Fruit fly (Drosophila melanogaster) whole organism, embryonic: Measurements from ENCODE around the gene Dfd.

Experiments
- CG10366 ChIP-seq: fragments of 200-800 bp; sonication (Bioruptor generic); IDR thresholded peaks from 2 replicates; pipeline ENCODE4 v1.3.6; 2022; ENCODE audit warnings: missing biosample characterization, missing genetic modification characterization
- CG11247 ChIP-seq: fragments of 200-800 bp; sonication (Bioruptor generic); IDR thresholded peaks from 2 replicates; pipeline ENCODE4 v1.3.6; 2022; ENCODE audit warnings: missing biosample characterization, missing genetic modification characterization
- CG12942 ChIP-seq: fragments of 200-800 bp; sonication (Bioruptor generic); optimal IDR thresholded peaks from 3 replicates; lab custom pipeline; 2016; ENCODE audit warnings: missing biosample characterization, missing genetic modification characterization
- CG13894 ChIP-seq: fragments of 200-800 bp; sonication (Bioruptor generic); optimal IDR thresholded peaks from 3 replicates; lab custom pipeline; 2018; ENCODE audit warnings: missing biosample characterization, mild to moderate bottlenecking, missing genetic modification characterization, moderate library complexity
- CG15479 ChIP-seq: fragments of 200-800 bp; sonication (Bioruptor generic); optimal IDR thresholded peaks from 3 replicates; lab custom pipeline; 2019; ENCODE audit warnings: missing biosample characterization, mild to moderate bottlenecking, missing genetic modification characterization, moderate library complexity
- CG1647 ChIP-seq: fragments of 200-800 bp; sonication (Bioruptor generic); optimal IDR thresholded peaks from 3 replicates; lab custom pipeline; 2016; ENCODE audit warnings: missing biosample characterization, missing genetic modification characterization
- CG17802 ChIP-seq: fragments of 200-800 bp; sonication (Bioruptor generic); optimal IDR thresholded peaks from 2 replicates; lab custom pipeline; 2018; ENCODE audit warnings: missing biosample characterization, mild to moderate bottlenecking, missing genetic modification characterization, moderate library complexity
- CG17912 ChIP-seq: fragments of 200-800 bp; sonication (Bioruptor generic); optimal IDR thresholded peaks from 2 replicates; lab custom pipeline; 2018; ENCODE audit warnings: missing biosample characterization, mild to moderate bottlenecking, missing genetic modification characterization
- CG18262 ChIP-seq: fragments of 200-800 bp; optimal IDR thresholded peaks from 3 replicates; lab custom pipeline; 2019; ENCODE audit warnings: missing biosample characterization, mild to moderate bottlenecking, missing genetic modification characterization, moderate library complexity
- CG2116 ChIP-seq: fragments of 200-800 bp; sonication (Bioruptor generic); optimal IDR thresholded peaks from 3 replicates; lab custom pipeline; 2018; ENCODE audit warnings: missing biosample characterization, mild to moderate bottlenecking, missing genetic modification characterization
- CG31224 ChIP-seq: fragments of 200-800 bp; sonication (Bioruptor generic); IDR thresholded peaks from 2 replicates; pipeline ENCODE4 v1.3.6; 2022; ENCODE audit warnings: missing biosample characterization, missing genetic modification characterization
- CG33213 ChIP-seq: fragments of 200-800 bp; sonication (Bioruptor generic); optimal IDR thresholded peaks from 3 replicates; lab custom pipeline; 2016; ENCODE audit warnings: missing biosample characterization, missing genetic modification characterization
- CG3407 ChIP-seq: fragments of 200-800 bp; sonication (Bioruptor generic); optimal IDR thresholded peaks from 2 replicates; lab custom pipeline; 2018; ENCODE audit warnings: missing biosample characterization, mild to moderate bottlenecking, missing genetic modification characterization
- CG34376 ChIP-seq: fragments of 200-800 bp; sonication (Bioruptor generic); optimal IDR thresholded peaks from 2 replicates; lab custom pipeline; 2018; ENCODE audit warnings: missing biosample characterization, mild to moderate bottlenecking, missing genetic modification characterization
- CG3847 ChIP-seq: fragments of 200-800 bp; sonication (Bioruptor generic); IDR thresholded peaks from 2 replicates; pipeline ENCODE4 v1.3.6; 2022; ENCODE audit warnings: missing biosample characterization, missing genetic modification characterization
- CG4328 ChIP-seq: fragments of 200-800 bp; sonication (Bioruptor generic); optimal IDR thresholded peaks from 3 replicates; lab custom pipeline; 2017; ENCODE audit warnings: missing biosample characterization, missing genetic modification reagents, missing genetic modification characterization
- CG43689 ChIP-seq: fragments of 200-800 bp; sonication (Bioruptor generic); IDR thresholded peaks from 2 replicates; pipeline ENCODE4 v1.3.6; 2022; ENCODE audit warnings: missing biosample characterization, missing genetic modification characterization
- CG6854 ChIP-seq: fragments of 200-800 bp; sonication (Bioruptor generic); optimal IDR thresholded peaks from 3 replicates; lab custom pipeline; 2017; ENCODE audit warnings: missing biosample characterization, mild to moderate bottlenecking, missing genetic modification characterization
- CG7987 ChIP-seq: fragments of 200-800 bp; sonication (Bioruptor generic); optimal IDR thresholded peaks from 2 replicates; lab custom pipeline; 2018; ENCODE audit warnings: missing biosample characterization, mild to moderate bottlenecking, missing genetic modification characterization, moderate library complexity
- CG8388 ChIP-seq: fragments of 200-800 bp; sonication (Bioruptor generic); optimal IDR thresholded peaks from 2 replicates; lab custom pipeline; 2019; ENCODE audit warnings: missing biosample characterization, mild to moderate bottlenecking, missing genetic modification characterization, moderate library complexity
- CHES-1-like ChIP-seq: fragments of 200-800 bp; sonication (Bioruptor generic); optimal IDR thresholded peaks from 2 replicates; lab custom pipeline; 2016; ENCODE audit warnings: missing biosample characterization, missing genetic modification characterization
- Dp ChIP-seq: fragments of 200-800 bp; sonication (Bioruptor generic); optimal IDR thresholded peaks from 2 replicates; lab custom pipeline; 2018; ENCODE audit warnings: missing biosample characterization, mild to moderate bottlenecking, missing genetic modification characterization, moderate library complexity
- Eip74EF ChIP-seq, 2 experiments: fragments of 200-800 bp in 1 of 2; fragments of >200 bp in 1 of 2; sonication (Bioruptor generic) in 1 of 2; optimal IDR thresholded peaks; 2 replicates each; lab custom pipeline; 2017 to 2019; ENCODE audit warnings: missing biosample characterization in 2 of 2, missing genetic modification characterization in 2 of 2, mild to moderate bottlenecking in 1 of 2, moderate library complexity in 1 of 2
- NC2β ChIP-seq: fragments of 200-800 bp; sonication (Bioruptor generic); optimal IDR thresholded peaks from 2 replicates; lab custom pipeline; 2016; ENCODE audit warnings: missing biosample characterization, missing genetic modification characterization
- Rx ChIP-seq: fragments of 200-800 bp; sonication (Bioruptor generic); IDR thresholded peaks from 2 replicates; pipeline ENCODE4 v1.3.6; 2022; ENCODE audit warnings: missing biosample characterization, missing genetic modification characterization
- Trl ChIP-seq, 3 experiments: fragments of >200 bp in 2 of 3; fragments of 200-800 bp in 1 of 3; sonication (Bioruptor generic) in 1 of 3; optimal IDR thresholded peaks; 2 replicates in 1 of 3; 3 replicates in 2 of 3; lab custom pipeline; 2016 to 2017; ENCODE audit warnings: missing biosample characterization in 1 of 3, missing genetic modification characterization in 1 of 3
- Usf ChIP-seq: fragments of 200-800 bp; sonication (Bioruptor generic); optimal IDR thresholded peaks from 2 replicates; lab custom pipeline; 2017; ENCODE audit warnings: missing genotype, missing biosample characterization, missing genetic modification characterization
- YL-1 ChIP-seq: fragments of 200-800 bp; sonication (Bioruptor generic); optimal IDR thresholded peaks from 3 replicates; lab custom pipeline; 2017; ENCODE audit warnings: missing biosample characterization, mild to moderate bottlenecking, missing genetic modification characterization
- aop ChIP-seq: fragments of 200-800 bp; sonication (Bioruptor generic); IDR thresholded peaks from 2 replicates; pipeline ENCODE4 v1.3.6; 2022; ENCODE audit warnings: missing biosample characterization, missing genetic modification characterization
- ato ChIP-seq: fragments of 200-800 bp; sonication (Bioruptor generic); IDR thresholded peaks from 2 replicates; pipeline ENCODE4 v1.3.6; 2022; ENCODE audit warnings: missing biosample characterization, missing genetic modification characterization; ENCODE audit not compliant: partially characterized antibody
- cad ChIP-seq: fragments of >200 bp; optimal IDR thresholded peaks from 2 replicates; lab custom pipeline; 2017; ENCODE audit warnings: missing biosample characterization, missing genetic modification characterization
- crp ChIP-seq, 2 experiments: fragments of 200-800 bp; sonication (Bioruptor generic); optimal IDR thresholded peaks; 2 replicates in 1 of 2; 3 replicates in 1 of 2; lab custom pipeline; 2017; ENCODE audit warnings: missing biosample characterization in 2 of 2, missing genetic modification characterization in 2 of 2, mild to moderate bottlenecking in 1 of 2, moderate library complexity in 1 of 2
- cwo ChIP-seq: fragments of 200-800 bp; sonication (Bioruptor generic); optimal IDR thresholded peaks from 3 replicates; lab custom pipeline; 2017; ENCODE audit warnings: missing biosample characterization, missing genetic modification characterization, mild to moderate bottlenecking, moderate library complexity, missing genetic modification reagents
- danr ChIP-seq: fragments of 200-800 bp; sonication (Bioruptor generic); IDR thresholded peaks from 2 replicates; pipeline ENCODE4 v1.3.6; 2022; ENCODE audit warnings: missing biosample characterization, missing genetic modification characterization
- en ChIP-seq: fragments of 200-800 bp; sonication (Bioruptor generic); optimal IDR thresholded peaks from 2 replicates; lab custom pipeline; 2016; ENCODE audit warnings: missing biosample characterization, missing genetic modification characterization
- hbn ChIP-seq: fragments of 200-800 bp; sonication (Bioruptor generic); IDR thresholded peaks from 2 replicates; pipeline ENCODE4 v1.3.6; 2022; ENCODE audit warnings: missing biosample characterization, missing genetic modification characterization; ENCODE audit not compliant: partially characterized antibody
- her ChIP-seq: fragments of 200-800 bp; sonication (Bioruptor generic); optimal IDR thresholded peaks from 2 replicates; lab custom pipeline; 2016; ENCODE audit warnings: missing biosample characterization, missing genetic modification characterization
- lov ChIP-seq, 2 experiments: fragments of 200-800 bp in 1 of 2; fragments of >200 bp in 1 of 2; sonication (Bioruptor generic) in 1 of 2; IDR thresholded peaks in 1 of 2; optimal IDR thresholded peaks in 1 of 2; 2 replicates in 1 of 2; 3 replicates in 1 of 2; pipeline versions ENCODE4 v1.3.6 to Lab custom; 2017 to 2022; ENCODE audit warnings: missing biosample characterization in 1 of 2, missing genetic modification characterization in 1 of 2
- p53 ChIP-seq: fragments of 200-800 bp; sonication (Bioruptor generic); optimal IDR thresholded peaks from 2 replicates; lab custom pipeline; 2016; ENCODE audit warnings: missing biosample characterization, missing genetic modification characterization
- pan ChIP-seq, 4 experiments: fragments of >200 bp in 3 of 4; fragments of 200-800 bp in 1 of 4; sonication (Bioruptor generic) in 1 of 4; optimal IDR thresholded peaks in 3 of 4; IDR thresholded peaks in 1 of 4; 2 replicates each; pipeline versions ENCODE4 v1.3.6 to Lab custom; 2017 to 2022; ENCODE audit warnings: missing biosample characterization in 2 of 4, missing genetic modification characterization in 2 of 4, mixed read lengths in 1 of 4
- sima ChIP-seq: fragments of 200-800 bp; sonication (Bioruptor generic); optimal IDR thresholded peaks from 2 replicates; lab custom pipeline; 2016; ENCODE audit warnings: missing biosample characterization, missing genetic modification characterization
- sr ChIP-seq: fragments of 200-800 bp; sonication (Bioruptor generic); IDR thresholded peaks from 3 replicates; pipeline ENCODE4 v1.3.6; 2022; ENCODE audit warnings: missing biosample characterization, missing genetic modification characterization
- tap ChIP-seq: fragments of 200-800 bp; optimal IDR thresholded peaks from 3 replicates; lab custom pipeline; 2019; ENCODE audit warnings: missing biosample characterization, mild to moderate bottlenecking, missing genetic modification characterization, moderate library complexity
- tgo ChIP-seq: fragments of 200-800 bp; sonication (Bioruptor generic); IDR thresholded peaks from 3 replicates; pipeline ENCODE4 v1.3.6; 2022; ENCODE audit warnings: missing biosample characterization, missing genetic modification characterization
- tio ChIP-seq: fragments of 200-800 bp; sonication (Bioruptor generic); optimal IDR thresholded peaks from 2 replicates; lab custom pipeline; 2017; ENCODE audit warnings: missing biosample characterization, missing genetic modification characterization, inconsistent platforms
- trem ChIP-seq: fragments of 200-800 bp; optimal IDR thresholded peaks from 3 replicates; lab custom pipeline; 2019; ENCODE audit warnings: missing biosample characterization, mild to moderate bottlenecking, missing genetic modification characterization, moderate library complexity
- unpg ChIP-seq: fragments of 200-800 bp; sonication (Bioruptor generic); optimal IDR thresholded peaks from 3 replicates; lab custom pipeline; 2018; ENCODE audit warnings: missing biosample characterization, mild to moderate bottlenecking, missing genetic modification characterization, moderate library complexity
- zen2 ChIP-seq: fragments of 200-800 bp; sonication (Bioruptor generic); IDR thresholded peaks from 3 replicates; pipeline ENCODE4 v1.3.6; 2022; ENCODE audit warnings: missing biosample characterization, missing genetic modification characterization; ENCODE audit not compliant: partially characterized antibody

Gene Dfd

dm6 chr3R:6818904-6819595, 27.4 kb downstream of the Dfd start (continued):
- no peak for TF ChIP-seq en
- no peak for TF ChIP-seq hbn
- TF ChIP-seq CG31224 (GFP tag; lab: Robert Waterston, UW) = 0 out of 2 replicates have a peak, but pooled peaks have one; percentile 2
- no peak for TF ChIP-seq pan (optimal IDR thresholded peaks at IDR 0.05; lab: Kevin White, UChicago)
- no peak for TF ChIP-seq pan (GFP tag; optimal IDR thresholded peaks at IDR 0.05 in 1 of 2, IDR thresholded peaks at IDR 0.05 in 1 of 2)
- no peak for TF ChIP-seq Rx (GFP tag; lab: Robert Waterston, UW)
- no peak for TF ChIP-seq CG3847 (GFP tag; lab: Robert Waterston, UW)
- no peak for TF ChIP-seq sr (GFP tag; lab: Robert Waterston, UW)
- no peak for TF ChIP-seq her (GFP tag; lab: Kevin White, UChicago)
- no peak for TF ChIP-seq CG3407 (GFP tag; lab: Kevin White, UChicago)
- TF ChIP-seq CG12942 (GFP tag; lab: Kevin White, UChicago) = no peak
- TF ChIP-seq trem (tag; lab: Kevin White, UChicago) = peak; percentile 12
- peak; percentile 76 for TF ChIP-seq CG13894
- TF ChIP-seq Trl (optimal IDR thresholded peaks at IDR 0.05; lab: Kevin White, UChicago) = peak in 1 of 2 experiments; percentile 27
- TF ChIP-seq Trl (GFP tag; optimal IDR thresholded peaks at IDR 0.05; lab: Kevin White, UChicago) = no peak
- TF ChIP-seq p53 = no peak
- no peak for TF ChIP-seq Dp (GFP tag; lab: Kevin White, UChicago)
- no peak for TF ChIP-seq tio (GFP tag; lab: Kevin White, UChicago)
- TF ChIP-seq CG15479 (GFP tag; lab: Kevin White, UChicago) = peak; percentile 83
- TF ChIP-seq CG10366 (GFP tag; lab: Robert Waterston, UW) = no peak
- TF ChIP-seq ato = peak; percentile 38; the same call in 1 of the 2 replicates
- no peak for TF ChIP-seq sima
- TF ChIP-seq CHES-1-like (GFP tag; lab: Kevin White, UChicago) = no peak
- no peak for TF ChIP-seq CG4328 (GFP tag; lab: Kevin White, UChicago)
- TF ChIP-seq cwo (GFP tag; lab: Kevin White, UChicago) = no peak
- no peak for TF ChIP-seq CG2116 (GFP tag; lab: Kevin White, UChicago)
- peak in 1 of 2 experiments; percentile 44 for TF ChIP-seq Eip74EF (GFP tag; optimal IDR thresholded peaks at IDR 0.05; lab: Kevin White, UChicago)
- TF ChIP-seq NC2β = no peak
- TF ChIP-seq CG43689 = no peak
- no peak for TF ChIP-seq danr (GFP tag; lab: Robert Waterston, UW)
- TF ChIP-seq CG17912 (GFP tag; lab: Kevin White, UChicago) = no peak
- no peak for TF ChIP-seq CG6854 (GFP tag; lab: Kevin White, UChicago)
- TF ChIP-seq CG17802 = no peak
- TF ChIP-seq CG18262 = no peak
- no peak for TF ChIP-seq CG33213 (GFP tag; lab: Kevin White, UChicago)
- no peak for TF ChIP-seq lov (optimal IDR thresholded peaks at IDR 0.05; lab: Kevin White, UChicago)
- 0 out of 3 replicates have a peak, but pooled peaks have one; percentile 2 for TF ChIP-seq lov (GFP tag; IDR thresholded peaks at IDR 0.05; lab: Robert Waterston, UW)
- TF ChIP-seq crp (GFP tag; optimal IDR thresholded peaks at IDR 0.05; lab: Kevin White, UChicago) = no peak
- no peak for TF ChIP-seq Usf (GFP tag; lab: Kevin White, UChicago)
- TF ChIP-seq CG7987 (GFP tag; lab: Kevin White, UChicago) = no peak
- TF ChIP-seq cad (GFP tag; lab: Kevin White, UChicago) = no peak
- TF ChIP-seq tgo (GFP tag; lab: Robert Waterston, UW) = no peak
- peak; percentile 13 for TF ChIP-seq tap (tag; lab: Kevin White, UChicago)
- TF ChIP-seq YL-1 = no peak
- no peak for TF ChIP-seq zen2 (GFP tag; lab: Robert Waterston, UW)
- no peak for TF ChIP-seq CG11247 (GFP tag; lab: Robert Waterston, UW)
- peak; percentile 37 for TF ChIP-seq CG34376 (GFP tag; lab: Kevin White, UChicago)
- TF ChIP-seq aop (GFP tag; lab: Robert Waterston, UW) = no peak
- TF ChIP-seq CG1647 = no peak
- no peak for TF ChIP-seq unpg (GFP tag; lab: Kevin White, UChicago)
- no peak for TF ChIP-seq CG8388
